Fruit fly (Drosophila melanogaster) whole organism, embryonic: ENCODE measurements around the gene Sf3b3.

Experiments used
- CG2875 ChIP-seq: fragments of 200-800 bp; sonication (Bioruptor generic); optimal IDR thresholded peaks from 2 replicates; lab custom pipeline; 2017; ENCODE audit warnings: missing biosample characterization, mild to moderate bottlenecking, missing genetic modification characterization, missing genetic modification reagents
- CTCF ChIP-seq: fragments of 200-800 bp; sonication (Bioruptor generic); optimal IDR thresholded peaks from 2 replicates; lab custom pipeline; 2017; ENCODE audit warnings: missing biosample characterization, mild to moderate bottlenecking, missing genetic modification characterization, moderate library complexity
- Camta ChIP-seq: fragments of 200-800 bp; sonication (Bioruptor generic); optimal IDR thresholded peaks from 2 replicates; lab custom pipeline; 2016; ENCODE audit warnings: missing biosample characterization, missing genetic modification characterization
- gsb ChIP-seq: fragments of 200-800 bp; sonication (Bioruptor generic); IDR thresholded peaks from 2 replicates; pipeline ENCODE4 v1.3.6; 2022; ENCODE audit warnings: missing biosample characterization, missing genetic modification characterization

dm6 chr3L:804557-805260, 28.5 kb downstream of the Sf3b3 start:
- no peak for TF ChIP-seq gsb (GFP tag; lab: Robert Waterston, UW)
- no peak for TF ChIP-seq Camta
- no peak for TF ChIP-seq CTCF (GFP tag; lab: Kevin White, UChicago)
- no peak for TF ChIP-seq CG2875 (GFP tag; lab: Kevin White, UChicago)
